Worm (Caenorhabditis elegans): ENCODE measurements around the gene fipr-1.

DNA sequence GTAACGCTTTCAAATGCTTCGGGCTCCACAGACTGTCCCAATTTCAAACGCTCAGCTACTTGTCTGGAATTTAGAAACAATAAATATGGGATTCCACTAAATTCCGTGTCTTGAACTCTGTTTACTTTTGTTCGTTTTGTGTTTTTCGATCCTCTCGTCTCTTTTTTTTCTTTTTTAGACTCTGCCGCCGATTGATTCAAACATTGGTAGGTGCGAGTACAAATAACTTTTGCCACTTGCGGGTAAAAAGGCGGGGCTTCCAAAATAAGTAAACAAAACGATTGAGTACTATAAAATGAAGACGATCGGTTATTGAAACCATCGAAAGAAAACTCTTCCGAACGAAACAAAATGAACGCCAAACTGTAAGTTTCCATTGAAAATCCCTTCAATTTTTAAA, 3.6 kb upstream of the fipr-1 start, which contains the start of gene fipr-2:
- TF ChIP-seq hmg-20 (GFP tag; IDR thresholded peaks at IDR 0.05) = no peak
- no peak for TF ChIP-seq nhr-120 (GFP tag; IDR thresholded peaks at IDR 0.05)
- no peak for TF ChIP-seq ceh-27 (GFP tag; optimal IDR thresholded peaks at IDR 0.05)
- no peak for TF ChIP-seq mel-28 (tag; optimal IDR thresholded peaks at IDR 0.05; ENCODE audit: borderline replicate concordance)
- TF ChIP-seq zfh-2 (GFP tag; conservative IDR thresholded peaks at IDR 0.05) = no peak
- no peak for TF ChIP-seq pha-4 (tag; optimal IDR thresholded peaks at IDR 0.05)
- no peak for TF ChIP-seq unc-130 (GFP tag; optimal IDR thresholded peaks at IDR 0.05)
- no peak for TF ChIP-seq nhr-90 (tag; optimal IDR thresholded peaks at IDR 0.05)

All from whole organism, young adult.